Worm (Caenorhabditis elegans): ENCODE data around the gene ctsa-1.2.

Gene ctsa-1.2

ce11 chrII:11700635-11701034 is 38.5 kb upstream of the ctsa-1.2 start:
- no peak for TF ChIP-seq dox-1 (GFP tag; IDR thresholded peaks at IDR 0.05)
- TF ChIP-seq attf-3 (GFP tag; conservative IDR thresholded peaks at IDR 0.05): no peak
- no peak for TF ChIP-seq nhr-120 (GFP tag; IDR thresholded peaks at IDR 0.05)
- TF ChIP-seq Y56A3A.18 (GFP tag; IDR thresholded peaks at IDR 0.05): no peak
- TF ChIP-seq ztf-28 (GFP tag; IDR thresholded peaks at IDR 0.05): no peak
- no peak for TF ChIP-seq attf-5 (GFP tag; optimal IDR thresholded peaks at IDR 0.05)
- TF ChIP-seq mcd-1 (GFP tag; IDR thresholded peaks at IDR 0.05): no peak
- peak; percentile 77 for TF ChIP-seq madf-6 (GFP tag; IDR thresholded peaks at IDR 0.05)
- TF ChIP-seq lin-35 (GFP tag; optimal IDR thresholded peaks at IDR 0.05): no peak
- no peak for TF ChIP-seq unc-62 (GFP tag; optimal IDR thresholded peaks at IDR 0.05)
- peak; percentile 81; the same call in 1 of the 2 replicates for TF ChIP-seq hsf-1 (GFP tag; IDR thresholded peaks at IDR 0.05)
- TF ChIP-seq zim-3 (tag; optimal IDR thresholded peaks at IDR 0.05): no peak
- TF ChIP-seq egl-44 (GFP tag; IDR thresholded peaks at IDR 0.05): no peak
- no peak for TF ChIP-seq ceh-40 (GFP tag; IDR thresholded peaks at IDR 0.05)
- no peak for TF ChIP-seq snpc-1.1 (tag; optimal IDR thresholded peaks at IDR 0.05; ENCODE audit: insufficient read depth)
- TF ChIP-seq nhr-90 (tag; optimal IDR thresholded peaks at IDR 0.05): no peak
- TF ChIP-seq F23B12.7 (tag; optimal IDR thresholded peaks at IDR 0.05; ENCODE audit: insufficient read depth): no peak
- no peak for TF ChIP-seq madf-10 (tag; optimal IDR thresholded peaks at IDR 0.05)
- no peak for TF ChIP-seq Y95B8A.8 (GFP tag; IDR thresholded peaks at IDR 0.05)
- TF ChIP-seq bed-1 (GFP tag; IDR thresholded peaks at IDR 0.05): no peak
- no peak for TF ChIP-seq unc-130 (GFP tag; optimal IDR thresholded peaks at IDR 0.05)
- peak; percentile 31 for TF ChIP-seq xnd-1 (tag; optimal IDR thresholded peaks at IDR 0.05)
- no peak for TF ChIP-seq cebp-1 (GFP tag; IDR thresholded peaks at IDR 0.05)
- TF ChIP-seq cebp-1 (tag; optimal IDR thresholded peaks at IDR 0.05): no peak
- TF ChIP-seq C17E4.6 (GFP tag; IDR thresholded peaks at IDR 0.05): no peak
- TF ChIP-seq T26A5.8 (tag; optimal IDR thresholded peaks at IDR 0.05): no peak
- TF ChIP-seq ekl-4 (GFP tag; IDR thresholded peaks at IDR 0.05): no peak
- TF ChIP-seq mel-28 (tag; optimal IDR thresholded peaks at IDR 0.05; ENCODE audit: borderline replicate concordance): no peak
- no peak for TF ChIP-seq ccch-3 (GFP tag; optimal IDR thresholded peaks at IDR 0.05)
- TF ChIP-seq K11D2.4 (GFP tag; IDR thresholded peaks at IDR 0.05): no peak
- TF ChIP-seq madf-8 (GFP tag; conservative IDR thresholded peaks at IDR 0.05): 0 out of 2 replicates have a peak, but pooled peaks have one; percentile 17
- TF ChIP-seq efl-1 (GFP tag; optimal IDR thresholded peaks at IDR 0.05): peak; percentile 59
- TF ChIP-seq ztf-22 (GFP tag; optimal IDR thresholded peaks at IDR 0.05): no peak
- TF ChIP-seq F33H1.4 (GFP tag; IDR thresholded peaks at IDR 0.05): peak; percentile 44
- TF ChIP-seq ceh-91 (GFP tag; IDR thresholded peaks at IDR 0.05): peak; percentile 16; the same call in 1 of the 2 replicates
- TF ChIP-seq chd-7 (tag; optimal IDR thresholded peaks at IDR 0.05): no peak

ce11 chrII:11705787-11706186 is 33.4 kb upstream of the ctsa-1.2 start, which contains the start of gene VF13D12L.3:
TSS of gene VF13D12L.3 (plus strand) at chrII:11706009.
- no peak for TF ChIP-seq atf-7 (tag; optimal IDR thresholded peaks at IDR 0.05)
- TF ChIP-seq bed-1 (GFP tag; IDR thresholded peaks at IDR 0.05): no peak
- TF ChIP-seq Y79H2A.3 (GFP tag; conservative IDR thresholded peaks at IDR 0.05): no peak
- TF ChIP-seq dpl-1 (GFP tag; optimal IDR thresholded peaks at IDR 0.05): no peak
- no peak for TF ChIP-seq tbp1 (GFP tag; optimal IDR thresholded peaks at IDR 0.05)
- TF ChIP-seq C06A6.2 (GFP tag; conservative IDR thresholded peaks at IDR 0.05): no peak
- TF ChIP-seq ztf-18 (tag; optimal IDR thresholded peaks at IDR 0.05): no peak
- TF ChIP-seq nhr-80 (tag; optimal IDR thresholded peaks at IDR 0.05): peak; percentile 60
- 0 out of 2 replicates have a peak, but pooled peaks have one; percentile 10 for TF ChIP-seq hsf-1 (GFP tag; IDR thresholded peaks at IDR 0.05)
- TF ChIP-seq sdz-38 (tag; optimal IDR thresholded peaks at IDR 0.05): no peak
- TF ChIP-seq F10E7.11 (tag; optimal IDR thresholded peaks at IDR 0.05): no peak
- no peak for TF ChIP-seq ztf-26 (tag; optimal IDR thresholded peaks at IDR 0.05)
- TF ChIP-seq ztf-25 (GFP tag; IDR thresholded peaks at IDR 0.05): no peak

All from whole organism, young adult.